Fruit fly (Drosophila melanogaster) whole organism, pupa: Measurements from ENCODE around the gene CG40198.

ENCODE experiments used
- CG12605 ChIP-seq: fragments of 200-800 bp; sonication (Bioruptor generic); IDR thresholded peaks from 2 replicates; pipeline ENCODE4 v1.3.6; 2022; ENCODE audit warnings: missing biosample characterization, missing genetic modification characterization
- CG17806 ChIP-seq: fragments of 200-800 bp; sonication (Bioruptor generic); optimal IDR thresholded peaks from 2 replicates; lab custom pipeline; 2018; ENCODE audit warnings: missing biosample characterization, mild to moderate bottlenecking, missing genetic modification characterization, moderate library complexity
- CG32121 ChIP-seq: fragments of 200-800 bp; sonication (Bioruptor generic); IDR thresholded peaks from 2 replicates; pipeline ENCODE4 v1.3.6; 2022; ENCODE audit warnings: missing biosample characterization, missing genetic modification characterization
- CG34367 ChIP-seq: fragments of 200-800 bp; sonication (Bioruptor generic); optimal IDR thresholded peaks from 2 replicates; lab custom pipeline; 2018; ENCODE audit warnings: missing biosample characterization, mild to moderate bottlenecking, missing genetic modification characterization
- D1 ChIP-seq: fragments of 200-800 bp; sonication (Bioruptor generic); optimal IDR thresholded peaks from 2 replicates; lab custom pipeline; 2018; ENCODE audit warnings: missing biosample characterization, mild to moderate bottlenecking, missing genetic modification characterization, moderate library complexity
- Pif1B ChIP-seq: fragments of 200-800 bp; sonication (Bioruptor generic); optimal IDR thresholded peaks from 3 replicates; lab custom pipeline; 2016; ENCODE audit warnings: missing biosample characterization, missing genetic modification characterization
- rn ChIP-seq: fragments of 200-800 bp; sonication (Bioruptor generic); IDR thresholded peaks from 2 replicates; pipeline ENCODE4 v1.3.6; 2022; ENCODE audit warnings: missing biosample characterization, missing genetic modification characterization

- TF ChIP-seq CG34367 (tag; lab: Kevin White, UChicago), result no peak
- TF ChIP-seq CG32121, result no peak
- TF ChIP-seq CG17806, result no peak
- TF ChIP-seq Pif1B, result no peak
- no peak for TF ChIP-seq CG12605
- TF ChIP-seq D1 (tag; lab: Kevin White, UChicago), result no peak
- TF ChIP-seq rn (GFP tag; lab: Robert Waterston, UW), result no peak
Measured at dm6 chr3R:4127505-4127904, 34.5 kb downstream of the CG40198 start.
